Fruit fly (Drosophila melanogaster): ENCODE data around the gene trol.
A peak's percentile ranks its signal among the peaks of the same experiment; 100 is the strongest.

trol gene

DNA sequence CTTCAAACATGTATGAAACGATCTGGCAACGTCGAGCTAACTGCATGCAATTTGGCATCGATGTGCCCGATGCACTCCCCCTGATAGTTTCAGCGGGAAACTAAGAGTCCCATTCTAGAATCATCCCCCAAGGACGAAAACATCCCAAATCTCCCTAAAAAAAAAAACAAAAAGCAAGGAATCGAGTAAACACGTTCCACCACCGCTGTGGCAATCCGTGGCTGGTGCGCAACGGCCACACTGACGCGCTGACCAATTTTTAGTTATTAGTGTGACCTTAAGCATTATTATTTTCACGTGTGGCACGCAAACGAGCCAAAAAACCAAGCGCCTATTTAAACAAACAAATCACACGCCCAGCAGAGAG lies 40.5 kb upstream of the trol start, which contains the start of gene wds (continued):
- TF ChIP-seq Dbx (GFP tag; IDR thresholded peaks at IDR 0.05) (no peak), dm (GFP tag; optimal IDR thresholded peaks at IDR 0.05) (peak; percentile 80), E2f2 (GFP tag; IDR thresholded peaks at IDR 0.05) (peak; percentile 46; the same call in 1 of the 2 replicates), CG4707 (GFP tag; optimal IDR thresholded peaks at IDR 0.05) (no peak), lov (optimal IDR thresholded peaks at IDR 0.05) (no peak), lov (GFP tag; IDR thresholded peaks at IDR 0.05) (no peak), Ets65A (GFP tag) (no peak), mam (GFP tag; optimal IDR thresholded peaks at IDR 0.05) (peak; percentile 4), Myb (GFP tag; optimal IDR thresholded peaks at IDR 0.05) (peak; percentile 67), bbx (GFP tag; IDR thresholded peaks at IDR 0.05; ENCODE audit: partially characterized antibody) (peak; percentile 21; the same call in 1 of the 2 replicates)

DNA sequence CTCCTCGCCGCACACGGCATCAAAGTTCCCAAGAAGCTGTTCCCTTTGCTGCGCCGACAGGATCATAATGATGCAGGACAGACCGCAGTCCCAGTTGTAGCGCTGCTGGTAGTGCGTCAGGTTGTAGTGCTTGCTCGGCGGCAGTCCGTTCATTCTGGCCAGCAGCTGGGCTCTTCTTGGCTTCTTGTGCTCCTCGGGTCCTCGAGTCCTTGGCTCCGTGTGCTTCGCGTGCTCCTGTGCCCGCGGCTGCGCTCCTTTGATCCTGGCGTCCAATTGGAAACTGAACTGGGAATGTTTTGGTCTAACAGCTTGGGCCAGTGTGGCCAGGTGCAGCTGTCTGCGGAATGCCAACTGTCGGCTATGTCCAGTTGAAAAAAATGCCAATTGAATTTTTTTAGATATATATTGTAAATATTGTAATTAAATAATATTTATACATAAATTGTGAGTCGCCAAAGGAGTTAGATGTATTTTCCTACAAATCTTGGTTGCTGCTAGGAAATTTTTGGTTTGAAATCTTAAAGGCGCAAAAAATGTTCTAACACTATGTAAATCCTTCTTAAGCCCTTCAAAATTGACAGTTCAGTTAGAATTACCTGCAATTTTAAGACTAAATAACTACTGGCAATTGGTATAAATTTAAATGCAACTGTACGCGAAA lies 40.0 kb upstream of the trol start, which contains the start of gene CG13760:
Gene CG13760 (minus strand): TSS at position 645 of the 661 bp plus-strand sequence.
- TF ChIP-seq CG9932 (GFP tag; IDR thresholded peaks at IDR 0.05) = no peak
- TF ChIP-seq CG7839 (tag; optimal IDR thresholded peaks at IDR 0.05) = peak; percentile 5
- no peak for TF ChIP-seq Neu2 (GFP tag; optimal IDR thresholded peaks at IDR 0.05; ENCODE audit: borderline replicate concordance)
- no peak for TF ChIP-seq abd-A (tag; optimal IDR thresholded peaks at IDR 0.05)
- TF ChIP-seq p53 (GFP tag; optimal IDR thresholded peaks at IDR 0.05) = no peak
- TF ChIP-seq Adf1 (GFP tag; IDR thresholded peaks at IDR 0.05) = no peak
- no peak for TF ChIP-seq hb (GFP tag; IDR thresholded peaks at IDR 0.05; ENCODE audit: partially characterized antibody)
- no peak for TF ChIP-seq CG32767 (GFP tag; IDR thresholded peaks at IDR 0.05)
- TF ChIP-seq fd102C (GFP tag; optimal IDR thresholded peaks at IDR 0.05) = no peak
- TF ChIP-seq pb (GFP tag; optimal IDR thresholded peaks at IDR 0.05) = no peak
- TF ChIP-seq sens-2 (GFP tag; IDR thresholded peaks at IDR 0.05) = no peak
- no peak for TF ChIP-seq CG5953 (GFP tag; IDR thresholded peaks at IDR 0.05)
- TF ChIP-seq CG3995 (GFP tag; optimal IDR thresholded peaks at IDR 0.05) = no peak
- no peak for TF ChIP-seq pita (GFP tag; optimal IDR thresholded peaks at IDR 0.05)
- TF ChIP-seq seq (GFP tag; IDR thresholded peaks at IDR 0.05) = no peak
- no peak for TF ChIP-seq nerfin-2 (GFP tag; IDR thresholded peaks at IDR 0.05; ENCODE audit: partially characterized antibody)
- no peak for TF ChIP-seq sug (tag; optimal IDR thresholded peaks at IDR 0.05)
- TF ChIP-seq corto (GFP tag; optimal IDR thresholded peaks at IDR 0.05) = no peak
- no peak for TF ChIP-seq GATAe (GFP tag; conservative IDR thresholded peaks at IDR 0.05)
- TF ChIP-seq CG10565 (GFP tag; optimal IDR thresholded peaks at IDR 0.05) = no peak
- no peak for TF ChIP-seq CG6254 (GFP tag; optimal IDR thresholded peaks at IDR 0.05)
- no peak for TF ChIP-seq Dek (tag; optimal IDR thresholded peaks at IDR 0.05)
- TF ChIP-seq CG17361 (GFP tag; IDR thresholded peaks at IDR 0.05) = no peak
- no peak for TF ChIP-seq CG10543 (GFP tag; optimal IDR thresholded peaks at IDR 0.05)
- TF ChIP-seq CG10321 (GFP tag; IDR thresholded peaks at IDR 0.05) = no peak
- peak; percentile 0 for TF ChIP-seq CG12155 (GFP tag; optimal IDR thresholded peaks at IDR 0.05)
- peak; percentile 2 for TF ChIP-seq CG1602 (GFP tag; optimal IDR thresholded peaks at IDR 0.05)
- no peak for TF ChIP-seq Atf6 (GFP tag; IDR thresholded peaks at IDR 0.05)
- no peak for TF ChIP-seq mam (GFP tag; optimal IDR thresholded peaks at IDR 0.05)
- no peak for TF ChIP-seq Atf3 (GFP tag; optimal IDR thresholded peaks at IDR 0.05)
- no peak for TF ChIP-seq CG12104 (GFP tag; optimal IDR thresholded peaks at IDR 0.05)
- no peak for TF ChIP-seq pan (optimal IDR thresholded peaks at IDR 0.05)
- TF ChIP-seq pan (GFP tag; optimal IDR thresholded peaks at IDR 0.05 in 1 of 2, IDR thresholded peaks at IDR 0.05 in 1 of 2) = peak in 1 of 2 experiments; percentile 15
- TF ChIP-seq CG17385 (GFP tag; optimal IDR thresholded peaks at IDR 0.05) = no peak
- TF ChIP-seq gt (GFP tag; IDR thresholded peaks at IDR 0.05) = no peak
- TF ChIP-seq insv (GFP tag; optimal IDR thresholded peaks at IDR 0.05) = peak in 1 of 2 experiments; percentile 88
- TF ChIP-seq CG7745 (tag; optimal IDR thresholded peaks at IDR 0.05) = no peak
- TF ChIP-seq ERR (GFP tag; optimal IDR thresholded peaks at IDR 0.05) = no peak
- no peak for TF ChIP-seq CG15479 (GFP tag; optimal IDR thresholded peaks at IDR 0.05)
- no peak for TF ChIP-seq tap (tag; optimal IDR thresholded peaks at IDR 0.05)
- TF ChIP-seq CG31365 (tag; optimal IDR thresholded peaks at IDR 0.05) = no peak
